Fruit fly (Drosophila melanogaster) whole organism, pupa: ENCODE data around the gene Gr98a.

Experiments
- CG10348 ChIP-seq: fragments of 200-800 bp; sonication (Bioruptor generic); IDR thresholded peaks from 2 replicates; pipeline ENCODE4 v1.3.6; 2022; ENCODE audit warnings: missing biosample characterization, missing genetic modification characterization
- CG12605 ChIP-seq: fragments of 200-800 bp; sonication (Bioruptor generic); IDR thresholded peaks from 2 replicates; pipeline ENCODE4 v1.3.6; 2022; ENCODE audit warnings: missing biosample characterization, missing genetic modification characterization
- CG13204 ChIP-seq: fragments of 200-800 bp; sonication (Bioruptor generic); optimal IDR thresholded peaks from 2 replicates; lab custom pipeline; 2018; ENCODE audit warnings: missing biosample characterization, mild to moderate bottlenecking, missing genetic modification characterization, moderate library complexity
- CG14655 ChIP-seq: fragments of 200-800 bp; sonication (Bioruptor generic); optimal IDR thresholded peaks from 3 replicates; lab custom pipeline; 2017; ENCODE audit warnings: mild to moderate bottlenecking, missing biosample characterization, missing genetic modification reagents, missing genetic modification characterization
- CG15710 ChIP-seq: fragments of 200-800 bp; sonication (Bioruptor generic); optimal IDR thresholded peaks from 2 replicates; lab custom pipeline; 2018; ENCODE audit warnings: missing biosample characterization, mild to moderate bottlenecking, missing genetic modification characterization, moderate library complexity
- CG17806 ChIP-seq: fragments of 200-800 bp; sonication (Bioruptor generic); optimal IDR thresholded peaks from 2 replicates; lab custom pipeline; 2018; ENCODE audit warnings: missing biosample characterization, mild to moderate bottlenecking, missing genetic modification characterization, moderate library complexity
- CG32121 ChIP-seq: fragments of 200-800 bp; sonication (Bioruptor generic); IDR thresholded peaks from 2 replicates; pipeline ENCODE4 v1.3.6; 2022; ENCODE audit warnings: missing biosample characterization, missing genetic modification characterization
- CG34367 ChIP-seq: fragments of 200-800 bp; sonication (Bioruptor generic); optimal IDR thresholded peaks from 2 replicates; lab custom pipeline; 2018; ENCODE audit warnings: missing biosample characterization, mild to moderate bottlenecking, missing genetic modification characterization
- CG4496 ChIP-seq: fragments of 200-800 bp; sonication (Bioruptor generic); IDR thresholded peaks from 3 replicates; pipeline ENCODE4 v1.3.6; 2022; ENCODE audit warnings: missing biosample characterization, missing genetic modification characterization
- CG8159 ChIP-seq: fragments of 200-800 bp; sonication (Bioruptor generic); optimal IDR thresholded peaks from 3 replicates; lab custom pipeline; 2018; ENCODE audit warnings: missing biosample characterization, mild to moderate bottlenecking, missing genetic modification characterization, moderate library complexity
- CG8301 ChIP-seq: fragments of 200-800 bp; sonication (Bioruptor generic); optimal IDR thresholded peaks from 2 replicates; lab custom pipeline; 2018; ENCODE audit warnings: missing biosample characterization, mild to moderate bottlenecking, missing genetic modification characterization
- CG9948 ChIP-seq: fragments of 200-800 bp; sonication (Bioruptor generic); optimal IDR thresholded peaks from 2 replicates; lab custom pipeline; 2018; ENCODE audit warnings: missing biosample characterization, mild to moderate bottlenecking, missing genetic modification characterization, moderate library complexity
- D1 ChIP-seq: fragments of 200-800 bp; sonication (Bioruptor generic); optimal IDR thresholded peaks from 2 replicates; lab custom pipeline; 2018; ENCODE audit warnings: missing biosample characterization, mild to moderate bottlenecking, missing genetic modification characterization, moderate library complexity
- EcR ChIP-seq: fragments of 200-800 bp; sonication (Bioruptor generic); optimal IDR thresholded peaks from 3 replicates; lab custom pipeline; 2019; ENCODE audit warnings: missing biosample characterization, missing genetic modification characterization, mild to moderate bottlenecking, moderate library complexity, missing genetic modification reagents
- Ets98B ChIP-seq: fragments of 200-800 bp; sonication (Bioruptor generic); IDR thresholded peaks from 2 replicates; pipeline ENCODE4 v1.3.6; 2022; ENCODE audit warnings: missing biosample characterization, missing genetic modification characterization
- Pif1A ChIP-seq: fragments of 200-800 bp; sonication (Bioruptor generic); optimal IDR thresholded peaks from 3 replicates; lab custom pipeline; 2016; ENCODE audit warnings: missing biosample characterization, missing genetic modification characterization
- Pif1B ChIP-seq: fragments of 200-800 bp; sonication (Bioruptor generic); optimal IDR thresholded peaks from 3 replicates; lab custom pipeline; 2016; ENCODE audit warnings: missing biosample characterization, missing genetic modification characterization
- Snoo ChIP-seq: fragments of 200-800 bp; sonication (Bioruptor generic); optimal IDR thresholded peaks from 3 replicates; lab custom pipeline; 2017; ENCODE audit warnings: missing biosample characterization, mild to moderate bottlenecking, missing genetic modification characterization, inconsistent platforms
- fd96Ca ChIP-seq: fragments of 200-800 bp; sonication (Bioruptor generic); IDR thresholded peaks from 3 replicates; pipeline ENCODE4 v1.3.6; 2022; ENCODE audit warnings: missing biosample characterization, missing genetic modification characterization
- gl ChIP-seq: fragments of 200-800 bp; sonication (Bioruptor generic); optimal IDR thresholded peaks from 2 replicates; lab custom pipeline; 2018; ENCODE audit warnings: missing biosample characterization, mild to moderate bottlenecking, missing genetic modification characterization
- rn ChIP-seq: fragments of 200-800 bp; sonication (Bioruptor generic); IDR thresholded peaks from 2 replicates; pipeline ENCODE4 v1.3.6; 2022; ENCODE audit warnings: missing biosample characterization, missing genetic modification characterization

Gene Gr98a

DNA sequence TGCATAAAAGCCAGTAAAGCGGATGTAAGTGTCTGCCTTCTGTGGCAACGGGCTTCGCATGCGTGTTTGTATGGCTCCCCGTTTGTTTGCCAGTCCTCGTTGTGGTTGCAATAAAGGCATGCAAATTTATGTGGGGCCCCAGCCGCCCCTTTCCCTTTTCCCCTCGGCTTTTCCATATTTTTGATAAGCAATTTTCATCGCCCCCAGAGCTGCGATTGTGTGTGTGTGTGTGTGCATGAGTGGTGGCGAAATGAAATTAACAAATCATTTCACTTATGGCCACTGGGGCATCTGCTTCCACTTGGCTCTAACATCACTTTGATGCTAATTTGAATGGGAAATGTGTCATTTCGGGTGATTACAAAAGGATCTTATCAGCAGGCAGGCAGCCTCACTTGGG lies at the start of gene Gr98a:
TSS of gene Gr98a (plus strand) at position 301 of the 400 bp plus-strand sequence.
- no peak for TF ChIP-seq CG17806 (tag; lab: Kevin White, UChicago)
- TF ChIP-seq CG34367, result no peak
- no peak for TF ChIP-seq Snoo
- no peak for TF ChIP-seq CG8301
- TF ChIP-seq CG8159 (tag; lab: Kevin White, UChicago), result no peak
- no peak for TF ChIP-seq D1 (tag; lab: Kevin White, UChicago)
- no peak for TF ChIP-seq rn
- TF ChIP-seq CG14655, result no peak
- TF ChIP-seq Pif1B (GFP tag; lab: Kevin White, UChicago), result no peak

DNA sequence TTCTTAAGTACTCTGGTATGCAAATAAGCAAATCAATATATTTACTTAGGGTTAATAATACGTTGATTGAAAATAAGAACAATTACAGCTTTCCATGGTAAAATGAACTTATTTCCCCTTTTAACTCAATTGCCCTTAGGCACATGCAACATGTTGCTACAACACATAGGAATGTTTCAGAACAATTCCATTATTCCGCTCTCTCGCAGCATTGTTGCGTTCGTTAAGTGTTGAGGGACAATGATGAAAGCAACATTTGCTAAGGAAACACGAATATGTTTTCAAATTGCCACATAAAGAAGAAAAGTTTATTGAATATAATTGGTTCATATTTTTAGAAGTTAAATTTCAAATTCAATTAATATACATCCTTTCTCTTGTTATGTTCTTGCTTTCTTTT lies 49.4 kb upstream of the Gr98a start:
- TF ChIP-seq CG12605 (GFP tag; lab: Robert Waterston, UW) (no peak), Ets98B (GFP tag; lab: Robert Waterston, UW) (no peak), CG13204 (no peak), Pif1B (GFP tag; lab: Kevin White, UChicago) (no peak), CG34367 (no peak)

DNA sequence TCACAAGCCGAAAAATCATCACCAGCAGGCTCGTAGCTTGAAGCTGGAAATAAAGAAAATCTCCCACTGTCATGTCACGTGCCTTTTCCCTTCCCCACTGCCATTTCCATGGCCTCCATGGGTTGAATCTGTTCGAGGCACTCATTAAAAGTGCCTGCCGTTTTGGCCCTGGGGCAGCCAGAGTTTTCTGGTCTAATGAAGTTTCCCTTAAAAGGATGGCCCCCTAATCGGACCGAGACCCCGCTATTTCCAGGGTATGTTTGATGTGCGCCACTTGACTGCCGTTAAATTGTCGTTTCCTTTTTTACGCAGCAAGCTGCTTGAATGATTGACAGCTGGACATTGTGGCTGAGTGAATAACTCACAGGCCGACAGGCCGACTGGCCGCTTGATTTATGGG lies 47.7 kb upstream of the Gr98a start, which contains the start of gene CG43447:
TSS of gene CG43447 (plus strand) at position 301 of the 400 bp plus-strand sequence.
- TF ChIP-seq D1 (tag; lab: Kevin White, UChicago), result no peak
- no peak for TF ChIP-seq Pif1A (GFP tag; lab: Kevin White, UChicago)
- no peak for TF ChIP-seq CG8301
- no peak for TF ChIP-seq CG15710 (tag; lab: Kevin White, UChicago)
- no peak for TF ChIP-seq Ets98B (GFP tag; lab: Robert Waterston, UW)
- TF ChIP-seq CG8159 (tag; lab: Kevin White, UChicago), result no peak

DNA sequence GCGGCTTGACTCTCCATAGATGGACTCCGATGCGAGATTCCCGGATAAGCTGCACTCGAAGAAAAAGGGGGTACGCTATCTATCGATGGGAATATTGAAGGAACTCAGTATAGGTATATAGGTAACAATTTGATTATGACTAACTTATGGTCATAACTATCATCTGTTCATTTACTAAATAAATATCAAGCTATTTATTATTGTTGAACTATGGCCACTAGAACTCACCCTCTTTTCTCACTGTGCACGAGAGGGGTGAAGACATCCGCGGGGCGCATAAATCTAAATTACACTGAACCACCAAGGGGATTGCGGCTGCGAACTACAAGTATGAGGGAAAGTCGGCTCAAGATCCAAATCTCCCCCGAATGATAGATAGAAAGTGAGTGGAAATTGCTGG lies 47.1 kb upstream of the Gr98a start, which contains the start of gene CG44290:
TSS of gene CG44290 (minus strand) at position 317 of the 400 bp plus-strand sequence.
- TF ChIP-seq Pif1A (GFP tag; lab: Kevin White, UChicago) (no peak), CG13204 (no peak), gl (tag; lab: Kevin White, UChicago) (no peak), CG17806 (tag; lab: Kevin White, UChicago) (no peak), CG34367 (no peak), Pif1B (GFP tag; lab: Kevin White, UChicago) (no peak), CG12605 (GFP tag; lab: Robert Waterston, UW) (no peak), Ets98B (GFP tag; lab: Robert Waterston, UW) (no peak), Snoo (no peak), EcR (no peak), CG4496 (no peak)

DNA sequence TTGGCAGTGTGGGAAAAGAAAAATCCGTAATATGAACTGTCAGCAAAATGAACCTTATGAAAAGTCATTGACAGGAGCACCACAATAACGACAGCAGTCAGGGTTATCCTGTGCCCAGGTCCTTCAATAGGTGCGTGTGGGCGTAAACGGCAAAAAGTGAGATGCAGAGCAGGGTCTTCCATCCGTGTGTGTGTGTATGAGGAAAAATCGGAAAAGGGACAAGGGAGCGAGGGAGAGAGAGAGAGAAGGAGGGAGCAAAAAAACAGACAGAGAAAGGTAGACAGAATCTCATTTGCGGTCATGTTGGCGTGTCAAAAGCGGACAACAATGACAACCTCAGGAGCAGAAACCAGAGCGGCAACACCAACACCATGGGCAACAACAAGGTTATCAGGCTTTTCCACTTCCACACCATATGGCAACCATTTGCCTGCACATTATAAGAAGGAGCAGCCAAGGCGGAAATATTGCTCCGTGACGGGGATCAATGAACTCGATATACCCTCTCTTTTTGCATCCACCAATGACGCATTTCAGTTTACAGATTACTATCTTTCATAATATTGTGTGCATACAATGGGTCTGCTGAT lies 46.4 kb upstream of the Gr98a start:
- TF ChIP-seq rn, result no peak
- TF ChIP-seq CG34367, result no peak
- no peak for TF ChIP-seq Pif1A (GFP tag; lab: Kevin White, UChicago)
- no peak for TF ChIP-seq CG9948 (tag; lab: Kevin White, UChicago)
- no peak for TF ChIP-seq CG8159 (tag; lab: Kevin White, UChicago)
- TF ChIP-seq Pif1B (GFP tag; lab: Kevin White, UChicago), result no peak
- TF ChIP-seq CG10348, result no peak
- TF ChIP-seq D1 (tag; lab: Kevin White, UChicago), result no peak
- TF ChIP-seq CG8301, result no peak
- TF ChIP-seq EcR, result no peak
- TF ChIP-seq CG14655, result no peak
- TF ChIP-seq Snoo, result no peak
- TF ChIP-seq Ets98B (GFP tag; lab: Robert Waterston, UW), result no peak
- TF ChIP-seq CG17806 (tag; lab: Kevin White, UChicago), result no peak
- no peak for TF ChIP-seq CG12605 (GFP tag; lab: Robert Waterston, UW)
- no peak for TF ChIP-seq CG13204
- no peak for TF ChIP-seq CG15710 (tag; lab: Kevin White, UChicago)
- TF ChIP-seq CG32121 (GFP tag; lab: Robert Waterston, UW), result no peak
- no peak for TF ChIP-seq fd96Ca (GFP tag; lab: Robert Waterston, UW)
- no peak for TF ChIP-seq CG4496
- TF ChIP-seq, all 21 proteins: peak for 0

DNA sequence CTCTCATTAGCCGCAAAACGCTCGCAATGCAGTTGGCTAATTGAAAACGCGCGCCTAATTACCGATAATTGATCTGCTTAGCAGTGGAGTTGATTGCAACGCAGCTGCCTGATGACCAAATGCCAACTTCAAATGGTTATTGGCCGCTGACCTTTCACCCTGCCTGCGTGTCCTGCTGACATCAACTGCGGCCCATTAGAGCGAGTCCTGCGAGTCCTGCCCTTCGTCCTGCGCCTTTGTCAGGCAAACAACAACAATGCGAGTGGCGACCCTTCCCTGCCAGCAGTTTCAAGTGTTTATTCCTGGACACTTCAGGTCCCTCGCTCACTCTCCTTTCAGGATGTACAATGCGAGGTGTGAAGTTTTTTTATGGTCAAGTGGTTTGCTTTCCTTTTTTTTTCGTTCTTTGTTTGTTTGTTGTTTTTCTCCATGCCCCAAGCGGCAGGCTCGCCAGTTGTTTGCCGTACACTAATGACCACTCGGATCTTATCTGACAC lies 45.2 kb upstream of the Gr98a start:
- TF ChIP-seq Pif1A (GFP tag; lab: Kevin White, UChicago), result no peak
- no peak for TF ChIP-seq fd96Ca (GFP tag; lab: Robert Waterston, UW)
- no peak for TF ChIP-seq Ets98B (GFP tag; lab: Robert Waterston, UW)
- no peak for TF ChIP-seq CG34367
- TF ChIP-seq CG32121 (GFP tag; lab: Robert Waterston, UW), result no peak
- no peak for TF ChIP-seq CG15710 (tag; lab: Kevin White, UChicago)
- no peak for TF ChIP-seq Pif1B (GFP tag; lab: Kevin White, UChicago)
- no peak for TF ChIP-seq CG8159 (tag; lab: Kevin White, UChicago)
- no peak for TF ChIP-seq CG4496
- no peak for TF ChIP-seq rn
- no peak for TF ChIP-seq gl (tag; lab: Kevin White, UChicago)
- TF ChIP-seq D1 (tag; lab: Kevin White, UChicago), result no peak
- TF ChIP-seq CG8301, result no peak
- no peak for TF ChIP-seq CG10348
- no peak for TF ChIP-seq CG12605 (GFP tag; lab: Robert Waterston, UW)
- TF ChIP-seq CG13204, result no peak
- no peak for TF ChIP-seq EcR
- no peak for TF ChIP-seq CG14655
- TF ChIP-seq CG17806 (tag; lab: Kevin White, UChicago), result no peak
